Worm (Caenorhabditis elegans): ENCODE measurements around the gene Y49F6B.20.

The Y49F6B.20 gene

DNA sequence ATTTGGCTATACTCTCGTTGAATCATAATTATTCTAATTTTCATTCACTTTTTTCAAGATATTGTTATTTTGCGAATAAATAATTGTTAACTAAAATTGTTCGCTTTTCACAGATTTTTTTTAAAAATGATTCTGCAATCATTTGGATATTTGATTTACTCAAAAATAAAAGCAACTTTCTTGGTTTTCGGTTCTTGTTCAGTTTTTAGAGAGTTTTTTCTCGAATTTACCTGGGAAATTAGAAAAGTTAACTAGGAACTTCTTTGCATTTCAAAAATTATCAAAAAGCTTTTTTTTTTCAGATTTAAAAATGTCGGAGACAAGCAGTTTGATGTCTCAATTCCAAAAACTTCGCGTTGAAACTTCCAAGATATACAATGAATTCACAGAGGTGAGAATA lies 23.8 kb downstream of the Y49F6B.20 start, which contains the start of the genes C16C8.20 and gldi-6:
Gene C16C8.20, plus strand, starts transcription at position 301 of the 400 bp plus-strand sequence.
Gene gldi-6, plus strand, starts transcription at position 301 of the 400 bp plus-strand sequence.
- TF ChIP-seq cnd-1 (tag; optimal IDR thresholded peaks at IDR 0.05) = no peak
- no peak for TF ChIP-seq ceh-43 (GFP tag; optimal IDR thresholded peaks at IDR 0.05)
- no peak for TF ChIP-seq ham-2 (GFP tag; optimal IDR thresholded peaks at IDR 0.05)
- no peak for TF ChIP-seq nhr-237 (tag; optimal IDR thresholded peaks at IDR 0.05)
- no peak for TF ChIP-seq nhr-28 (tag; optimal IDR thresholded peaks at IDR 0.05)
- TF ChIP-seq sem-2 (GFP tag; optimal IDR thresholded peaks at IDR 0.05) = no peak
- TF ChIP-seq snpc-4 (tag; optimal IDR thresholded peaks at IDR 0.05) = no peak
- no peak for TF ChIP-seq blmp-1 (tag; optimal IDR thresholded peaks at IDR 0.05)
- no peak for TF ChIP-seq sptf-1 (tag; optimal IDR thresholded peaks at IDR 0.05)
- no peak for TF ChIP-seq M03D4.4 (tag; optimal IDR thresholded peaks at IDR 0.05)
- no peak for TF ChIP-seq zip-8 (tag; optimal IDR thresholded peaks at IDR 0.05)
- TF ChIP-seq unc-62 (GFP tag; optimal IDR thresholded peaks at IDR 0.05) = no peak
- TF ChIP-seq lsy-2 (tag; optimal IDR thresholded peaks at IDR 0.05) = no peak
- TF ChIP-seq mab-5 (tag; optimal IDR thresholded peaks at IDR 0.05) = no peak

DNA sequence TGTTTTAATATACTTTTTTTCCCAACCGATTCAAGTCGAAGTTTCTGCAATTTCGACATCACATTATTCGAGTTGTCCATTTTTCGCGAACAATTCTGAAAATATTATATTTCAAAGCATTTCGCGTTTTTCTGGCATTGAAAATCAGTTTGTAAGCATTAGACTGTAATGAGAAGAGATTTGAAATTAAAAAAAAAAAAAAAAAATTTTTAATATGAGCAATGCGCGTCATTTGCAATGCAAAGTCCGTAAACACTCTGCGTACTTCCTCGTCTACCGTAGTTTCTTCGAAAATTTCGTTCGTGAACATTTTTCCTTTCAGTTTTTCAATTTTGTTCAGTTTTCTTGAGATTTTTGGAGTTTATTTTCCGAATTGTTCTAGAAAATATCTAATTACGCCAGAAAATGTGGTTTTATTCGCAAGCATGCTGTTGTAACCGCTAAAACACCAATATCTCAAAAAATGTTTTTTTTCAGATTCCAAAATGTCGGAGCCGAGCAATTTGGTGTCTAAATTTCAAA lies 25.1 kb downstream of the Y49F6B.20 start, which contains the start of the genes C16C8.5 and C16C8.16:
Gene C16C8.5, minus strand, starts transcription at position 101 of the 522 bp plus-strand sequence.
Gene C16C8.16, plus strand, starts transcription at position 472 of the 522 bp plus-strand sequence.
- TF ChIP-seq ceh-39 (tag; optimal IDR thresholded peaks at IDR 0.05) (no peak), mep-1 (tag; optimal IDR thresholded peaks at IDR 0.05) (no peak), elt-3 (tag; optimal IDR thresholded peaks at IDR 0.05) (no peak), mab-5 (tag; optimal IDR thresholded peaks at IDR 0.05) (no peak), ham-2 (GFP tag; optimal IDR thresholded peaks at IDR 0.05) (no peak), pha-4 (tag; optimal IDR thresholded peaks at IDR 0.05) (no peak), nhr-2 (tag; optimal IDR thresholded peaks at IDR 0.05) (no peak), sem-2 (GFP tag; optimal IDR thresholded peaks at IDR 0.05) (no peak), nhr-28 (tag; optimal IDR thresholded peaks at IDR 0.05) (no peak), ztf-11 (tag; optimal IDR thresholded peaks at IDR 0.05) (no peak), cnd-1 (tag; optimal IDR thresholded peaks at IDR 0.05) (no peak), M03D4.4 (tag; optimal IDR thresholded peaks at IDR 0.05) (no peak)

DNA sequence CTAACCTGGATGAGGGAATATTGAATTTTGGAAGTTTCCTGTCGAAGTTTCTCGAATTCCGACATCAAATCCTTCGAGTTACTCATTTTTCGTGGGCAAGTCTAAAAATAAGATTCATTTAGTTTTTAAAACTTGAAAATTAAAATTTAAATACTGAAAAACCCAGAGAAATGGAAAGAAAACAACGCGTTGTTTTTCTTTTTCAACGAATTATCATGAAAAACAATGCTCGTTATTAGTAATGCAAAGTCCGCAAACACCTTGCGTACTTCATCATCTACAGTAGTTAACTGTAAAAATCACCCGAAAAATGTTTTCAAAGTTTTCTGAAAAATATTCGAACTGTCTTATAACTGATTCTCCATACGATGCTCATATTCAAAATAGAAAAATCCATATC lies 26.2 kb downstream of the Y49F6B.20 start, which contains the start of gene C16C8.4:
Gene C16C8.4, minus strand, starts transcription at position 101 of the 400 bp plus-strand sequence.
- TF ChIP-seq lsy-2 (tag; optimal IDR thresholded peaks at IDR 0.05) = no peak
- no peak for TF ChIP-seq ceh-39 (tag; optimal IDR thresholded peaks at IDR 0.05)
- TF ChIP-seq snpc-4 (tag; optimal IDR thresholded peaks at IDR 0.05) = no peak
- TF ChIP-seq unc-62 (GFP tag; optimal IDR thresholded peaks at IDR 0.05) = no peak
- no peak for TF ChIP-seq ces-1 (GFP tag; optimal IDR thresholded peaks at IDR 0.05)
- no peak for TF ChIP-seq mab-5 (tag; optimal IDR thresholded peaks at IDR 0.05)
- no peak for TF ChIP-seq elt-1 (tag; optimal IDR thresholded peaks at IDR 0.05; ENCODE audit: borderline replicate concordance, insufficient read depth)
- no peak for TF ChIP-seq ham-2 (GFP tag; optimal IDR thresholded peaks at IDR 0.05)
- no peak for TF ChIP-seq lin-13 (tag; optimal IDR thresholded peaks at IDR 0.05)
- TF ChIP-seq unc-39 (tag; optimal IDR thresholded peaks at IDR 0.05) = no peak
- TF ChIP-seq flh-1 (GFP tag; optimal IDR thresholded peaks at IDR 0.05) = no peak
- no peak for TF ChIP-seq sptf-1 (tag; optimal IDR thresholded peaks at IDR 0.05)
- TF ChIP-seq lin-32 (GFP tag; optimal IDR thresholded peaks at IDR 0.05) = no peak
- TF ChIP-seq ceh-83 (GFP tag; optimal IDR thresholded peaks at IDR 0.05) = no peak
- no peak for TF ChIP-seq unc-120 (tag; optimal IDR thresholded peaks at IDR 0.05; ENCODE audit: poor library complexity, severe bottlenecking)
- TF ChIP-seq bed-3 (GFP tag; optimal IDR thresholded peaks at IDR 0.05) = no peak
- no peak for TF ChIP-seq pha-4 (tag; optimal IDR thresholded peaks at IDR 0.05)

DNA sequence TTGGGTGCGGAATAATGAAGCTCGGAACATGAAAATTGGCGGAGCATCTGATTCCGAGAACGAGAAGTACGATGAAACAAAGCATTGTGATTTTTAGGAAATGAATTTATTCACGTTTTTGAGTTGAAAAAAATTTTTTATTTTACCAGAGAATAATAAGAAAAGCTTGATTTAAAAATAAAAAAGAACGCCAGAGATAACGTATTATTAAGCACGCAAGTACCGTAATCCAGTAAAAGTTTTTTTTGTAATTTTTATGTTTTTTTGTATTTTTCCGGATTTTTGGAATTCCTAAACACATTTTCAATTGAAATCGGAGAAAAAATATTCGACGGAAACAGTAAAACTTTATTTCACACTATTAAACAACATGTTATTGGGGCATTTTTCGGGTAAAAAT lies 27.3 kb downstream of the Y49F6B.20 start, which contains the start of gene C16C8.22:
Gene C16C8.22, minus strand, starts transcription at position 101 of the 400 bp plus-strand sequence.
- TF ChIP-seq ceh-43 (GFP tag; optimal IDR thresholded peaks at IDR 0.05) (no peak), M03D4.4 (tag; optimal IDR thresholded peaks at IDR 0.05) (no peak), blmp-1 (tag; optimal IDR thresholded peaks at IDR 0.05) (no peak), ceh-39 (tag; optimal IDR thresholded peaks at IDR 0.05) (no peak), ztf-11 (tag; optimal IDR thresholded peaks at IDR 0.05) (no peak), snpc-4 (tag; optimal IDR thresholded peaks at IDR 0.05) (no peak), lin-13 (tag; optimal IDR thresholded peaks at IDR 0.05) (no peak)

DNA sequence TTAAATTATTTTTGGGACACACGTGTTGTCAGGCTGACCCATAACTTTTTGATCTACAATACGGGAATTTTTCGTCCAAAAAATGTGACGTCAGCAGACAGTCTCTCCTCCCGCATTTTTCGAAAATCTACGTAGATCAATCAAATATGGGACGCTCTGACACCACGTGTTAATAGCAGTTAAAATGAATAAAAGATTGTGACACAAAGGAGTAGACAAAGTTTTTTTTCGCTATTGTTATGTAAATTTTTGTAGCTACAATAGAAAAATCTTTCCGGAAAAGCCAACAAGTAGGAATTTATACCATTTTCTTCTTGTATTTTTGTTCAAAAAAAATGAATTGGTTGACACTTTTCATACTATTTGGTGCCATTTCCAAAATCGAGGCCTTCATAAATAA lies 29.1 kb downstream of the Y49F6B.20 start, which contains the start of gene C16C8.27:
Gene C16C8.27, plus strand, starts transcription at position 301 of the 400 bp plus-strand sequence.
- TF ChIP-seq lsy-2 (tag; optimal IDR thresholded peaks at IDR 0.05) = no peak
- TF ChIP-seq ham-2 (GFP tag; optimal IDR thresholded peaks at IDR 0.05) = no peak
- no peak for TF ChIP-seq bed-3 (GFP tag; optimal IDR thresholded peaks at IDR 0.05)
- TF ChIP-seq zip-8 (tag; optimal IDR thresholded peaks at IDR 0.05) = no peak
- TF ChIP-seq lin-13 (tag; optimal IDR thresholded peaks at IDR 0.05) = no peak
- no peak for TF ChIP-seq ces-1 (GFP tag; optimal IDR thresholded peaks at IDR 0.05)
- TF ChIP-seq elt-1 (tag; optimal IDR thresholded peaks at IDR 0.05; ENCODE audit: borderline replicate concordance, insufficient read depth) = no peak
- TF ChIP-seq unc-120 (tag; optimal IDR thresholded peaks at IDR 0.05; ENCODE audit: poor library complexity, severe bottlenecking) = no peak
- TF ChIP-seq nhr-237 (tag; optimal IDR thresholded peaks at IDR 0.05) = no peak
